Fruit fly (Drosophila melanogaster) whole organism, wandering third instar larva: Measurements from ENCODE around the gene CG6678.

Experiments used
- CG9705 ChIP-seq: fragments of 200-800 bp; sonication (Bioruptor generic); optimal IDR thresholded peaks from 2 replicates; lab custom pipeline; 2018; ENCODE audit warnings: missing biosample characterization, mild to moderate bottlenecking, missing genetic modification characterization
- Dif ChIP-seq: fragments of 200-275, 200-300 bp; sonication (Bioruptor generic); optimal IDR thresholded peaks from 2 replicates; lab custom pipeline; 2018; ENCODE audit warnings: missing biosample characterization, missing genetic modification characterization; ENCODE audit not compliant: partially characterized antibody
- HLH106 ChIP-seq: fragments of 200-800 bp; optimal IDR thresholded peaks from 3 replicates; lab custom pipeline; 2019; ENCODE audit warnings: missing biosample characterization, mild to moderate bottlenecking, missing genetic modification characterization, moderate library complexity
- Mio ChIP-seq: sonication (Bioruptor generic); optimal IDR thresholded peaks from 2 replicates; lab custom pipeline; 2016; ENCODE audit warnings: missing biosample characterization, missing genetic modification characterization
- OdsH ChIP-seq: fragments of 200-800 bp; sonication (Bioruptor generic); optimal IDR thresholded peaks from 2 replicates; lab custom pipeline; 2016; ENCODE audit warnings: missing biosample characterization, mild to moderate bottlenecking, missing genetic modification characterization
- brk ChIP-seq: fragments of 200-800 bp; sonication (Bioruptor generic); optimal IDR thresholded peaks from 2 replicates; lab custom pipeline; 2016; ENCODE audit warnings: missing biosample characterization, mild to moderate bottlenecking, missing genetic modification characterization
- dl ChIP-seq, 2 experiments: fragments of 175-275, 200-275 bp in 1 of 2; fragments of 200-275 bp in 1 of 2; sonication (Bioruptor generic); optimal IDR thresholded peaks; lab custom pipeline; 2018; ENCODE audit warnings: mild to moderate bottlenecking in 2 of 2, missing biosample characterization in 2 of 2, missing genetic modification characterization in 2 of 2, moderate library complexity in 2 of 2; ENCODE audit not compliant: partially characterized antibody in 2 of 2, insufficient read depth in 1 of 2
- fru ChIP-seq: fragments of 200-800 bp; sonication (Bioruptor generic); optimal IDR thresholded peaks from 3 replicates; lab custom pipeline; 2016; ENCODE audit warnings: missing biosample characterization, mild to moderate bottlenecking, missing genetic modification characterization
- h ChIP-seq: fragments of 200-800 bp; sonication (Bioruptor generic); optimal IDR thresholded peaks from 3 replicates; lab custom pipeline; 2016; ENCODE audit warnings: missing biosample characterization, mild to moderate bottlenecking, missing genetic modification characterization
- lola ChIP-seq: fragments of >200 bp; optimal IDR thresholded peaks from 2 replicates; lab custom pipeline; 2017; ENCODE audit warnings: missing biosample characterization, missing genetic modification characterization
- psq ChIP-seq: fragments of 200-800 bp; sonication (Bioruptor generic); optimal IDR thresholded peaks from 3 replicates; lab custom pipeline; 2017; ENCODE audit warnings: missing biosample characterization, mild to moderate bottlenecking, missing genetic modification characterization, moderate library complexity
- usp ChIP-seq: fragments of >200 bp; optimal IDR thresholded peaks from 2 replicates; lab custom pipeline; 2017; ENCODE audit warnings: missing biosample characterization, missing genetic modification characterization
- woc ChIP-seq: sonication (Bioruptor generic); optimal IDR thresholded peaks from 2 replicates; lab custom pipeline; 2016; ENCODE audit warnings: missing biosample characterization, mild to moderate bottlenecking, missing genetic modification characterization

DNA sequence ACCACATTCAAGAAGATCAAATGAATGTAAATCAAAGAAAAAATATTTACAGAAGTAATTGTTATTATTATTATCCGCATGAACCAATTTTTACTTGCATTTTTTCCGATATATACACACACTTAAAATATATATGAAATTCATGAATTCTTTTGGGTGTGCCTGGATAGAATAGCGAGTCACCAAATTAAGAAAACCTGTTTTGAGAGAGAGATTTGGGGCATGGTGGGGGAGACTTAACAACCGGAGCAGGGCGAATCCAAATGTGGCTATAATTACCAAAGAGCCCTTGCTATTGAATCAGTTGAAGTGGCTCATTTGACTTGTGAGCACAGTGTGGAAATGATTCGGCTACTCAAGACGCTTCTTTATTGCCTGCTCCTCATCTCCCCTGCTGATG is 26.6 kb downstream of the CG6678 start, which contains the start of gene Qsox2:
- TF ChIP-seq brk (GFP tag; lab: Kevin White, UChicago) (no peak), usp (no peak), dl (GFP tag; optimal IDR thresholded peaks at IDR 0.05; lab: Kevin White, UChicago; ENCODE audit: insufficient read depth in 1 of 2, partially characterized antibody in 2 of 2) (no peak), psq (no peak), lola (GFP tag; lab: Kevin White, UChicago) (no peak), h (GFP tag; lab: Kevin White, UChicago) (no peak), OdsH (no peak), woc (GFP tag; lab: Kevin White, UChicago) (no peak), Dif (no peak), HLH106 (tag; lab: Kevin White, UChicago) (no peak), fru (GFP tag; lab: Kevin White, UChicago) (no peak), Mio (GFP tag; lab: Kevin White, UChicago) (no peak), CG9705 (GFP tag; lab: Kevin White, UChicago) (no peak)
